Worm (Caenorhabditis elegans) whole organism, dauer: Measurements from ENCODE around the gene nsph-3.1.

Source experiments
- unc-62 ChIP-seq: sonication (generic microtip); optimal IDR thresholded peaks from 2 replicates; lab custom pipeline; 2017; ENCODE audit warnings: missing biosample characterization, missing genetic modification reagents, missing genetic modification characterization

The nsph-3.1 gene

ce11 chrIV:10949510-10949909 lies at the start of gene nsph-3.1:
nsph-3.1 (plus strand) TSS chrIV:10949810.
- no peak for TF ChIP-seq unc-62 (GFP tag; lab: Kevin White, UChicago)

ce11 chrIV:10900083-10900482 lies 49.5 kb upstream of the nsph-3.1 start, which contains the start of gene srlf-30:
srlf-30 (plus strand) TSS chrIV:10900383.
- no peak for TF ChIP-seq unc-62 (GFP tag; lab: Kevin White, UChicago)

ce11 chrIV:10902476-10902875 lies 47.1 kb upstream of the nsph-3.1 start:
- TF ChIP-seq unc-62 (GFP tag; lab: Kevin White, UChicago): no peak

ce11 chrIV:10904282-10904681 lies 45.3 kb upstream of the nsph-3.1 start, which contains the start of gene ZK596.3:
ZK596.3 (minus strand) TSS chrIV:10904382.
- TF ChIP-seq unc-62 (GFP tag; lab: Kevin White, UChicago): no peak

ce11 chrIV:10909206-10909605 lies 40.4 kb upstream of the nsph-3.1 start, which contains the start of gene ZK596.2:
ZK596.2 (minus strand) TSS chrIV:10909306.
- no peak for TF ChIP-seq unc-62 (GFP tag; lab: Kevin White, UChicago)

ce11 chrIV:10909708-10910107 lies 39.9 kb upstream of the nsph-3.1 start, which contains the start of gene pyk-2:
pyk-2 (plus strand) TSS chrIV:10909913.
- TF ChIP-seq unc-62 (GFP tag; lab: Kevin White, UChicago): no peak

- no peak for TF ChIP-seq unc-62 (GFP tag; lab: Kevin White, UChicago)
Observed at ce11 chrIV:10913081-10913480, 36.5 kb upstream of the nsph-3.1 start, which contains the start of gene ZK593.2. ZK593.2 (plus strand) TSS chrIV:10913381.

ce11 chrIV:10915388-10915787 lies 34.2 kb upstream of the nsph-3.1 start, which contains the start of gene ZK593.3:
ZK593.3 (plus strand) TSS chrIV:10915688.
- TF ChIP-seq unc-62 (GFP tag; lab: Kevin White, UChicago): no peak

- TF ChIP-seq unc-62 (GFP tag; lab: Kevin White, UChicago): no peak
Observed at ce11 chrIV:10916134-10916533, 33.5 kb upstream of the nsph-3.1 start.

ce11 chrIV:10918877-10919560 lies 30.6 kb upstream of the nsph-3.1 start:
- no peak for TF ChIP-seq unc-62 (GFP tag; lab: Kevin White, UChicago)

ce11 chrIV:10919770-10920169 lies 29.8 kb upstream of the nsph-3.1 start, which contains the start of gene rbr-2:
rbr-2 (plus strand) TSS chrIV:10920070.
- TF ChIP-seq unc-62 (GFP tag; lab: Kevin White, UChicago): no peak

ce11 chrIV:10933062-10933552 lies 16.5 kb upstream of the nsph-3.1 start, which contains the start of the genes dnc-1 and lsm-7:
dnc-1 (minus strand) TSS chrIV:10933203.
lsm-7 (plus strand) TSS chrIV:10933502.
- TF ChIP-seq unc-62 (GFP tag; lab: Kevin White, UChicago): no peak

ce11 chrIV:10933777-10934546 lies 15.6 kb upstream of the nsph-3.1 start:
- no peak for TF ChIP-seq unc-62 (GFP tag; lab: Kevin White, UChicago)

- no peak for TF ChIP-seq unc-62 (GFP tag; lab: Kevin White, UChicago)
Observed at ce11 chrIV:10934786-10935185, 14.8 kb upstream of the nsph-3.1 start.

- no peak for TF ChIP-seq unc-62 (GFP tag; lab: Kevin White, UChicago)
Observed at ce11 chrIV:10935336-10935735, 14.3 kb upstream of the nsph-3.1 start.
